Fruit fly (Drosophila melanogaster): ENCODE data around the gene CG43288.

CG43288 gene

DNA sequence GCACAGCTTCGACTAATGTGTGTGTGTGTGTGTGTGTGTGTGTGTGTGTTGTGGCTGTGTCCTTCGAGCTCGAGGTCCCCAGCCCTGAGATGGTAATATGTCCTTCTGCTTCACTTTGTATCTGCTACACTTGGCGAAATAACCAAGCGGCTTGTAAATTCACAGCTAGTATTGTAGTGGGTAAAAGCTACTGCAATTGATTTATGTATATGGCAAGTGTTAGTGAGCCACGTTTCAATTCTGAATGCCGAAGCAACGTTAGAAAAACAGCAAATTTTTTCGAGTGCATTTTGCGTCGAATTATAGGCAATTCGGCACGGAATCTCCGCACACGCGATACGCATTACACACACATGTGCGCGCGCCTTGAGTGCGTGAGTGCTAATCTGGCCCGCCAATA, 49.8 kb downstream of the CG43288 start (continued):
- TF ChIP-seq Doc2 (GFP tag; IDR thresholded peaks at IDR 0.05) = no peak
- no peak for TF ChIP-seq CG4282 (GFP tag; optimal IDR thresholded peaks at IDR 0.05)
- peak in 1 of 2 experiments; percentile 47 for TF ChIP-seq chif (GFP tag; optimal IDR thresholded peaks at IDR 0.05)
- no peak for TF ChIP-seq CG12744 (GFP tag; optimal IDR thresholded peaks at IDR 0.05)
- TF ChIP-seq fru (optimal IDR thresholded peaks at IDR 0.05) = no peak
- no peak for TF ChIP-seq ato (GFP tag; IDR thresholded peaks at IDR 0.05; ENCODE audit: partially characterized antibody)
- no peak for TF ChIP-seq CG11560 (tag; IDR thresholded peaks at IDR 0.05)
- no peak for TF ChIP-seq pzg (GFP tag; optimal IDR thresholded peaks at IDR 0.05)
- peak in 1 of 2 experiments; percentile 47 for TF ChIP-seq Pdp1 (GFP tag; optimal IDR thresholded peaks at IDR 0.05)
- no peak for TF ChIP-seq zf30C (GFP tag; optimal IDR thresholded peaks at IDR 0.05)
- peak; percentile 44; the same call in 1 of the 2 replicates for TF ChIP-seq CG17328 (GFP tag; IDR thresholded peaks at IDR 0.05)
- no peak for TF ChIP-seq peb (GFP tag; IDR thresholded peaks at IDR 0.05)
- TF ChIP-seq p53 (GFP tag; optimal IDR thresholded peaks at IDR 0.05) = no peak
- TF ChIP-seq C15 (GFP tag; IDR thresholded peaks at IDR 0.05) = no peak
- no peak; the same call in 1 of the 2 replicates for TF ChIP-seq Taf1 (GFP tag; IDR thresholded peaks at IDR 0.05)
- no peak for TF ChIP-seq CG4360 (GFP tag; IDR thresholded peaks at IDR 0.05)
- peak; percentile 36 for TF ChIP-seq CG15514 (GFP tag; optimal IDR thresholded peaks at IDR 0.05)
- peak; percentile 68 for TF ChIP-seq CG7839 (tag; optimal IDR thresholded peaks at IDR 0.05)
- TF ChIP-seq fd96Cb (tag; optimal IDR thresholded peaks at IDR 0.05) = peak; percentile 45
- no peak for TF ChIP-seq Doc3 (GFP tag; IDR thresholded peaks at IDR 0.05; ENCODE audit: partially characterized antibody)
- TF ChIP-seq CG15601 (tag; optimal IDR thresholded peaks at IDR 0.05) = no peak
- peak; percentile 64 for TF ChIP-seq gsb-n (tag; optimal IDR thresholded peaks at IDR 0.05)
- TF ChIP-seq Dbx (GFP tag; IDR thresholded peaks at IDR 0.05) = 0 out of 3 replicates have a peak, but pooled peaks have one; percentile 15
- no peak for TF ChIP-seq HLHmδ (GFP tag; optimal IDR thresholded peaks at IDR 0.05)
- TF ChIP-seq jing (GFP tag; optimal IDR thresholded peaks at IDR 0.05) = peak; percentile 44
- peak; percentile 44; the same call in 1 of the 2 replicates for TF ChIP-seq CG14441 (GFP tag; IDR thresholded peaks at IDR 0.05)
- TF ChIP-seq CG8089 (GFP tag; optimal IDR thresholded peaks at IDR 0.05) = peak; percentile 7
- TF ChIP-seq fd3F (GFP tag; optimal IDR thresholded peaks at IDR 0.05) = no peak
- 0 out of 3 replicates have a peak, but pooled peaks have one; percentile 23 for TF ChIP-seq Aef1 (GFP tag; IDR thresholded peaks at IDR 0.05)
- TF ChIP-seq CG3281 (GFP tag; optimal IDR thresholded peaks at IDR 0.05) = peak; percentile 58
- peak; percentile 81 for TF ChIP-seq CG18599 (GFP tag; optimal IDR thresholded peaks at IDR 0.05)
- TF ChIP-seq vvl (GFP tag; IDR thresholded peaks at IDR 0.05) = 0 out of 2 replicates have a peak, but pooled peaks have one; percentile 12
- no peak for TF ChIP-seq aop (GFP tag; IDR thresholded peaks at IDR 0.05)
- no peak for TF ChIP-seq CG17568 (GFP tag; optimal IDR thresholded peaks at IDR 0.05)
- no peak for TF ChIP-seq GATAe (GFP tag; conservative IDR thresholded peaks at IDR 0.05)
- TF ChIP-seq CG12071 (GFP tag; optimal IDR thresholded peaks at IDR 0.05) = peak; percentile 43
- peak; percentile 80 for TF ChIP-seq CG12769 (tag; optimal IDR thresholded peaks at IDR 0.05)
- no peak for TF ChIP-seq CG1647 (GFP tag; optimal IDR thresholded peaks at IDR 0.05)
- TF ChIP-seq nmo (GFP tag; optimal IDR thresholded peaks at IDR 0.05) = peak; percentile 52
- TF ChIP-seq HLH4C (GFP tag; IDR thresholded peaks at IDR 0.05; ENCODE audit: partially characterized antibody) = no peak
- peak; percentile 37 for TF ChIP-seq CG10209 (GFP tag; optimal IDR thresholded peaks at IDR 0.05)
- no peak for TF ChIP-seq fd64A (GFP tag; optimal IDR thresholded peaks at IDR 0.05)
- no peak for TF ChIP-seq CG3163 (GFP tag; optimal IDR thresholded peaks at IDR 0.05)
- TF ChIP-seq cg (GFP tag; optimal IDR thresholded peaks at IDR 0.05) = no peak
- peak; percentile 18; the same call in 1 of the 2 replicates for TF ChIP-seq CG7372 (GFP tag; IDR thresholded peaks at IDR 0.05)
- TF ChIP-seq D19A (tag; optimal IDR thresholded peaks at IDR 0.05) = peak; percentile 22
- peak; percentile 10 for TF ChIP-seq CG14710 (tag; optimal IDR thresholded peaks at IDR 0.05)
- no peak for TF ChIP-seq crc (GFP tag; optimal IDR thresholded peaks at IDR 0.05)
- no peak for TF ChIP-seq CG1832 (GFP tag; optimal IDR thresholded peaks at IDR 0.05)
- TF ChIP-seq sisA (GFP tag; IDR thresholded peaks at IDR 0.05) = peak; percentile 57
